In the genomic region with DNA sequence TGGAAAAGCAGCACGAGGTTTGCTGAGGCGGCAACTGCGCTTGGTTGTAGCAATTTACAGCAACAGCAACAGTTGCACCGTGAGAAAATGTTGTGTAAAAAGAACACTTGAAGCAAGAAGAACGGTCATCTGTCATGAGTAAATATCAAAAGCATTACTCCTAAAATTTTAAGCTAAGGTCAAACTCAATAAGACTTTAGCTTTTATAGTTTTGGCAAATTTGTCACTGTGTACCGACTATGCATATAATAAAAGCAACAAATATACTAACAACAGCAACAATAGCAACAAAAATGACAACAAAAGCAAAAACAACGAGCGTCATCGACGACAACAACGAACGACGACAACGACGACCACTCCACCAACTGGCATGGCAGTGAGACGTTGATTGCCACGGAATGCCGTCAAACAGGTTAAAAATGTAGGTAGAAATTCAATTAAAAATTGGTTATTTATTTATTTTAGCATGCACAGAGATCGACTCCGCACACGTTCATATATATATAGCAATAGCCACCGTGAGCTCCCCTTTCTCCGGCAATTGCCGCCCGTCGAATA, we compare ENCODE assay signal across 2 fruit fly cellular contexts.
TF ChIP-seq lines count a peak whose summit lies in the region.

No protein-coding gene starts in this region.

TF ChIP-seq in whole organism, embryonic, 481 proteins besides CTCF, POLR2A, EP300 and RAD21 (continued from another document and continues in another):
- TF ChIP-seq bowl (GFP tag; IDR thresholded peaks at IDR 0.05; lab: Robert Waterston, UW) (peak; percentile 70), CG14667 (GFP tag; IDR thresholded peaks at IDR 0.05; lab: Robert Waterston, UW) (peak; percentile 46), CG13624 (GFP tag; optimal IDR thresholded peaks at IDR 0.05; lab: Kevin White, UChicago) (peak; percentile 80), ham (GFP tag; IDR thresholded peaks at IDR 0.05; lab: Robert Waterston, UW) (no peak), fd102C (GFP tag; optimal IDR thresholded peaks at IDR 0.05; lab: Kevin White, UChicago) (no peak), Dbx (GFP tag; IDR thresholded peaks at IDR 0.05; lab: Robert Waterston, UW) (peak; percentile 52; the same call in 1 of the 3 replicates), ash1 (GFP tag; optimal IDR thresholded peaks at IDR 0.05; lab: Kevin White, UChicago) (no peak), scrt (GFP tag; optimal IDR thresholded peaks at IDR 0.05; lab: Kevin White, UChicago) (peak; percentile 48), zf30C (GFP tag; optimal IDR thresholded peaks at IDR 0.05; lab: Kevin White, UChicago) (no peak), ase (GFP tag; IDR thresholded peaks at IDR 0.05; lab: Robert Waterston, UW) (peak; percentile 81), Oli (tag; optimal IDR thresholded peaks at IDR 0.05; lab: Kevin White, UChicago) (peak; percentile 92), wor (GFP tag; IDR thresholded peaks at IDR 0.05; lab: Robert Waterston, UW) (peak; percentile 83), luna (GFP tag; optimal IDR thresholded peaks at IDR 0.05; lab: Kevin White, UChicago) (no peak), CG6254 (GFP tag; optimal IDR thresholded peaks at IDR 0.05; lab: Kevin White, UChicago) (peak; percentile 53), CG32772 (GFP tag; IDR thresholded peaks at IDR 0.05; lab: Robert Waterston, UW) (peak; percentile 85), repo (GFP tag; optimal IDR thresholded peaks at IDR 0.05; lab: Kevin White, UChicago) (peak; percentile 84), CG15601 (tag; optimal IDR thresholded peaks at IDR 0.05; lab: Kevin White, UChicago) (peak; percentile 84), ssp (GFP tag; IDR thresholded peaks at IDR 0.05; lab: Robert Waterston, UW) (peak; percentile 81), Elba2 (GFP tag; optimal IDR thresholded peaks at IDR 0.05; lab: Kevin White, UChicago) (no peak), NfI (GFP tag; optimal IDR thresholded peaks at IDR 0.05; lab: Kevin White, UChicago) (peak; percentile 86), Hr3 (GFP tag; optimal IDR thresholded peaks at IDR 0.05; lab: Kevin White, UChicago) (peak; percentile 73), CG12236 (GFP tag; optimal IDR thresholded peaks at IDR 0.05; lab: Kevin White, UChicago) (peak; percentile 72), CG4404 (GFP tag; IDR thresholded peaks at IDR 0.05; lab: Robert Waterston, UW) (peak; percentile 12; the same call in 1 of the 2 replicates), NC2β (GFP tag; optimal IDR thresholded peaks at IDR 0.05; lab: Kevin White, UChicago) (peak; percentile 75), CG6683 (GFP tag; optimal IDR thresholded peaks at IDR 0.05; lab: Kevin White, UChicago) (no peak), hkb (optimal IDR thresholded peaks at IDR 0.05; lab: Kevin White, UChicago) (no peak), hkb (GFP tag; IDR thresholded peaks at IDR 0.05; lab: Robert Waterston, UW) (peak; percentile 91), CG7271 (tag; optimal IDR thresholded peaks at IDR 0.05; lab: Kevin White, UChicago) (no peak), CG7987 (GFP tag; optimal IDR thresholded peaks at IDR 0.05; lab: Kevin White, UChicago) (no peak), Hsf (GFP tag; optimal IDR thresholded peaks at IDR 0.05; lab: Kevin White, UChicago) (peak; percentile 84), Vsx1 (GFP tag; optimal IDR thresholded peaks at IDR 0.05; lab: Kevin White, UChicago) (peak; percentile 41), CG4328 (GFP tag; optimal IDR thresholded peaks at IDR 0.05; lab: Kevin White, UChicago) (no peak), Xbp1 (GFP tag; optimal IDR thresholded peaks at IDR 0.05; lab: Kevin White, UChicago) (peak; percentile 92), CG4360 (GFP tag; IDR thresholded peaks at IDR 0.05; lab: Robert Waterston, UW) (peak; percentile 47; the same call in 1 of the 2 replicates), CG32767 (GFP tag; IDR thresholded peaks at IDR 0.05; lab: Robert Waterston, UW) (peak; percentile 82), gem (tag; optimal IDR thresholded peaks at IDR 0.05; lab: Kevin White, UChicago) (peak; percentile 91), Awh (GFP tag; IDR thresholded peaks at IDR 0.05; lab: Robert Waterston, UW) (peak; percentile 74), peb (GFP tag; IDR thresholded peaks at IDR 0.05; lab: Robert Waterston, UW) (peak; percentile 79), CG30403 (GFP tag; optimal IDR thresholded peaks at IDR 0.05; lab: Kevin White, UChicago) (peak; percentile 87), CG3065 (GFP tag; optimal IDR thresholded peaks at IDR 0.05; lab: Kevin White, UChicago) (peak; percentile 23), btn (GFP tag; optimal IDR thresholded peaks at IDR 0.05; lab: Kevin White, UChicago) (peak; percentile 84), Aef1 (GFP tag; IDR thresholded peaks at IDR 0.05; lab: Robert Waterston, UW) (peak; percentile 93), sim (GFP tag; IDR thresholded peaks at IDR 0.05; lab: Robert Waterston, UW) (peak; percentile 76), lab (GFP tag; optimal IDR thresholded peaks at IDR 0.05; lab: Kevin White, UChicago) (peak; percentile 76), sqz (GFP tag; optimal IDR thresholded peaks at IDR 0.05; lab: Kevin White, UChicago) (peak; percentile 40), cato (GFP tag; optimal IDR thresholded peaks at IDR 0.05; lab: Kevin White, UChicago; ENCODE audit: borderline replicate concordance) (peak; percentile 59), pros (GFP tag; optimal IDR thresholded peaks at IDR 0.05; lab: Kevin White, UChicago) (no peak), CG10979 (tag; optimal IDR thresholded peaks at IDR 0.05; lab: Kevin White, UChicago) (peak; percentile 83), Ets97D (GFP tag; optimal IDR thresholded peaks at IDR 0.05; lab: Kevin White, UChicago) (peak; percentile 48), ap (GFP tag; IDR thresholded peaks at IDR 0.05; lab: Robert Waterston, UW) (peak; percentile 84), corto (GFP tag; optimal IDR thresholded peaks at IDR 0.05; lab: Kevin White, UChicago) (no peak), PHDP (tag; optimal IDR thresholded peaks at IDR 0.05; lab: Kevin White, UChicago) (peak; percentile 83), CG14014 (GFP tag; IDR thresholded peaks at IDR 0.05; lab: Robert Waterston, UW) (peak; percentile 80), nerfin-1 (tag; optimal IDR thresholded peaks at IDR 0.05; lab: Kevin White, UChicago) (peak; percentile 72), CG6654 (GFP tag; optimal IDR thresholded peaks at IDR 0.05; lab: Kevin White, UChicago) (peak; percentile 43), D19B (GFP tag; optimal IDR thresholded peaks at IDR 0.05; lab: Kevin White, UChicago) (no peak), CG4282 (GFP tag; optimal IDR thresholded peaks at IDR 0.05; lab: Kevin White, UChicago) (peak; percentile 22), CG9817 (tag; optimal IDR thresholded peaks at IDR 0.05; lab: Kevin White, UChicago) (peak; percentile 82), CG7928 (GFP tag; optimal IDR thresholded peaks at IDR 0.05; lab: Kevin White, UChicago) (no peak), CG1792 (GFP tag; optimal IDR thresholded peaks at IDR 0.05; lab: Kevin White, UChicago) (peak; percentile 56), CG11723 (GFP tag; optimal IDR thresholded peaks at IDR 0.05; lab: Kevin White, UChicago) (peak; percentile 72), ro (GFP tag; IDR thresholded peaks at IDR 0.05; lab: Robert Waterston, UW) (peak; percentile 61), CG10267 (tag; optimal IDR thresholded peaks at IDR 0.05; lab: Kevin White, UChicago) (peak; percentile 62)

TF ChIP-seq in whole organism, prepupa, 60 proteins besides CTCF, POLR2A, EP300 and RAD21 (continued from another document):
- peak; percentile 99 for TF ChIP-seq pdm3 (GFP tag; optimal IDR thresholded peaks at IDR 0.05; lab: Kevin White, UChicago)
- TF ChIP-seq vri (GFP tag; optimal IDR thresholded peaks at IDR 0.05; lab: Kevin White, UChicago), result peak; percentile 74
- TF ChIP-seq Ets21C (GFP tag; optimal IDR thresholded peaks at IDR 0.05; lab: Kevin White, UChicago), result peak; percentile 86
- peak; percentile 99 for TF ChIP-seq CG6808 (GFP tag; optimal IDR thresholded peaks at IDR 0.05; lab: Kevin White, UChicago)
- peak; percentile 98 to 99 for TF ChIP-seq salr (GFP tag; optimal IDR thresholded peaks at IDR 0.05; lab: Kevin White, UChicago)
- TF ChIP-seq net (GFP tag; optimal IDR thresholded peaks at IDR 0.05; lab: Kevin White, UChicago), result peak; percentile 97
- peak; percentile 90 for TF ChIP-seq fd85E (GFP tag; optimal IDR thresholded peaks at IDR 0.05; lab: Kevin White, UChicago)
- peak; percentile 98 for TF ChIP-seq acj6 (GFP tag; optimal IDR thresholded peaks at IDR 0.05; lab: Kevin White, UChicago)
- TF ChIP-seq CG8319 (GFP tag; optimal IDR thresholded peaks at IDR 0.05; lab: Kevin White, UChicago), result peak; percentile 95
- TF ChIP-seq CG6163 (GFP tag; IDR thresholded peaks at IDR 0.05; lab: Robert Waterston, UW), result peak; percentile 99
- TF ChIP-seq CG11294 (GFP tag; IDR thresholded peaks at IDR 0.05; lab: Robert Waterston, UW), result peak; percentile 95
TF ChIP-seq in whole organism, prepupa: peak in this region for 59.
